Worm (Caenorhabditis elegans): ENCODE measurements around the gene gcy-15.
"Not testable (repeated sequence)": the region's sequence is repeated elsewhere in the genome, so short reads cannot be mapped to it uniquely, and the experiment has no call there.

The gcy-15 gene

DNA sequence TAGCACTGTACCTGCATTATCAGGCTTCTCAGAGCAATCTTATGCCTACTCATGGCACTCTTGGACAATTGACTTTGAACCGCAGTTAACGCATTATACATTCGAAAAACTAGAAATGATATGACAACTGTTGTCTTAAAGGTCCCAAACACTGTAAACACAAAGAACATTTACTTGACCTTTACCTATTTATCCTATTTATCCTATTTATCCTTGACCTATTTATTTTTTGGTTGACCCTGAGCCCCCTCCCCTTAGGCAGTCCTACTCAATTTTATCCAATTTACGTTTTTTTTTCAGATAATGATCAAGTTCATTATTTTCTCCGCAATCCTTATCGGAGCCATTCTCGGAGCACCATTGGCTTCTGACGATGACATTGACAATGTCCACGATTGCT, 45.3 kb downstream of the gcy-15 start, which contains the start of the genes T10D4.14 and T10D4.19:
T10D4.14 (minus strand) TSS at position 101 of the 400 bp plus-strand sequence.
T10D4.19 (plus strand) TSS at position 304 of the 400 bp plus-strand sequence.
- no peak for TF ChIP-seq fos-1 (tag; optimal IDR thresholded peaks at IDR 0.05)
- no peak for TF ChIP-seq sem-4 (tag; optimal IDR thresholded peaks at IDR 0.05)
- no peak for TF ChIP-seq sma-9 (GFP tag; optimal IDR thresholded peaks at IDR 0.05)
- no peak for TF ChIP-seq sma-9 (tag; optimal IDR thresholded peaks at IDR 0.05)
- no peak for TF ChIP-seq blmp-1 (tag; optimal IDR thresholded peaks at IDR 0.05; ENCODE audit: insufficient read depth)
- no peak for TF ChIP-seq gmeb-1 (tag; optimal IDR thresholded peaks at IDR 0.05)
- no peak for TF ChIP-seq elt-3 (tag; optimal IDR thresholded peaks at IDR 0.05)
- TF ChIP-seq aly-2 (tag; optimal IDR thresholded peaks at IDR 0.05) = no peak

DNA sequence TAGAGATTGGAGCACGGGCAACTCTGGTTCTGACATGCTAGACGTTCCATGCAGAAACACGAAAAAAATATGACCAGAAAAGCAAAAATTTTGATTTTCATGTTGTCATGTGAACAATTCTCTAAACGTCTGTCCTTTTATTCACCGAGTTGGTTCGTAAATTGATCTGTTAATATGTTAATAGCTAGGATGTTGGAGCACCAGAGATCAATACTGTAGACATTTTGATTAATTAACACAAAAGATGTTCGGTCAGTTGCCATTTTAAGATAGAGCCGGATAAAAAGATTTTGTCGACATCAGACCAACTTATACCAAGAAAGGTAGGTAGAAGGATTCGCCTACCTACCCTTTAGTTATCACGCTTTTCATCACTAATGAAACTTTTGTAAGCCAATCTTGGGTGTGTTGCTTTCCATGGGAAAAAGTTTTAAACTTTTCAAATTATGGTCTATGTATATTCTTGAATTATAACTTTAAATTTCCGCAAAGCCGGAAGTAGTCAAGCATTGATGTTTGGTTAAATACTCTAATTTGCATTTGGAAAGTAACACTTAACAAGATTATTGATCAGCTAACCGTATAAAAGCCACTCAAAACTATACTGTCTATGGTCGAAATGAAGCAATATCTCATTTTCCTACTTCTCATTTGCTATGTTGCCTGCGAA, 47.2 kb downstream of the gcy-15 start, which contains the start of the genes T10D4.11 and T10D4.1:
T10D4.11 (minus strand) TSS at position 101 of the 670 bp plus-strand sequence.
T10D4.1 (plus strand) TSS at position 620 of the 670 bp plus-strand sequence.
- no peak for TF ChIP-seq elt-3 (tag; optimal IDR thresholded peaks at IDR 0.05)
- no peak for TF ChIP-seq mab-5 (tag; optimal IDR thresholded peaks at IDR 0.05)
- TF ChIP-seq lsy-2 (tag; optimal IDR thresholded peaks at IDR 0.05) = no peak
- TF ChIP-seq nhr-23 (tag; optimal IDR thresholded peaks at IDR 0.05) = no peak
- no peak for TF ChIP-seq Y55F3AM.14 (GFP tag; optimal IDR thresholded peaks at IDR 0.05)
- TF ChIP-seq blmp-1 (tag; optimal IDR thresholded peaks at IDR 0.05; ENCODE audit: insufficient read depth) = no peak
- no peak for TF ChIP-seq sem-4 (tag; optimal IDR thresholded peaks at IDR 0.05)
- no peak for TF ChIP-seq crh-2 (tag; optimal IDR thresholded peaks at IDR 0.05)
- TF ChIP-seq ztf-11 (tag; optimal IDR thresholded peaks at IDR 0.05) = no peak
- no peak for TF ChIP-seq elt-1 (tag; optimal IDR thresholded peaks at IDR 0.05)
- no peak for TF ChIP-seq mbf-1 (tag; optimal IDR thresholded peaks at IDR 0.05)

DNA sequence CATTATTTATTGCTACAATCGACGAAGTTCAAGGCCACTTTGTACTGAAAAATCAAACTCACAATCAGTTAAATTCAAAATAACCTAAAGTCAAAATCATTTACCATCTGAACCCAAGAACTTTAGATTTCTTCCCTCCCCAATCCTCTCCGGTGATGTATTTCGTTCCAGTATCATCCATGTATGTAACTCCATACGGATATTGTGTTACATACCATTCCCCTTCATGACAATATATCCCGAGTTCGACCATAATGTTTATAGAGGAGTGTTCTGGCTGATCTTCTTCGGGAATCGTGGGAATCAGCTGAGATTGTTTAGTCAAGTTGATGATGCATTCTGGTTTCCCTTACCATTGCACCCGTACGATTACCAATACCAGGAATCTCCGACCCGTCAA, 48.5 kb downstream of the gcy-15 start:
- TF ChIP-seq ceh-82 (tag; optimal IDR thresholded peaks at IDR 0.05) (no peak), ztf-11 (tag; optimal IDR thresholded peaks at IDR 0.05) (no peak), elt-3 (tag; optimal IDR thresholded peaks at IDR 0.05) (no peak), ztf-1 (GFP tag; conservative IDR thresholded peaks at IDR 0.05) (no peak), nhr-11 (tag; optimal IDR thresholded peaks at IDR 0.05) (no peak), blmp-1 (tag; optimal IDR thresholded peaks at IDR 0.05; ENCODE audit: insufficient read depth) (no peak), elt-1 (tag; optimal IDR thresholded peaks at IDR 0.05) (no peak), snpc-4 (tag; optimal IDR thresholded peaks at IDR 0.05) (no peak), nhr-129 (tag; optimal IDR thresholded peaks at IDR 0.05) (no peak), unc-39 (tag; optimal IDR thresholded peaks at IDR 0.05) (no peak), ceh-16 (tag; optimal IDR thresholded peaks at IDR 0.05) (no peak), sem-4 (tag; optimal IDR thresholded peaks at IDR 0.05) (no peak)

DNA sequence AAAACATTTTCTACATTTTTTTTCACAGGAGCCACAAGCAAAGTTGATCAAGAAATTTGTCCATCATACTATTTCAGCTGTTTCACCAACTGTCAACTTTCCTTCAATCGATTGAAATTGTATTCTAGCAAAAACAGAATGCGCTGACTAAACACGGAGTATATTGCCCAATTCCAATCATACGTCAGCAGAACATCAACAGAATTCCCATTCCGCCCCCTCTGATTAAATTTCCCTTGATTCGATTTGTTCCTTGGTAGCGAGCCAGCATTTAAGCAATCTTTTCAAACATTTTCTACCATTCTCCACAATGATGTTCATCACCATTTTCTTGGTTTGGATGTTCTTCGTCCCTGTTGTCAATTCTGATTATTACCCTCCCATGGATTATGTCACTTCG, 51.0 kb downstream of the gcy-15 start, which contains the start of gene T10D4.15:
T10D4.15 (plus strand) TSS at position 301 of the 400 bp plus-strand sequence.
- no peak for TF ChIP-seq F13H6.1 (tag; optimal IDR thresholded peaks at IDR 0.05)
- TF ChIP-seq R02D3.7 (tag; optimal IDR thresholded peaks at IDR 0.05) = no peak

DNA sequence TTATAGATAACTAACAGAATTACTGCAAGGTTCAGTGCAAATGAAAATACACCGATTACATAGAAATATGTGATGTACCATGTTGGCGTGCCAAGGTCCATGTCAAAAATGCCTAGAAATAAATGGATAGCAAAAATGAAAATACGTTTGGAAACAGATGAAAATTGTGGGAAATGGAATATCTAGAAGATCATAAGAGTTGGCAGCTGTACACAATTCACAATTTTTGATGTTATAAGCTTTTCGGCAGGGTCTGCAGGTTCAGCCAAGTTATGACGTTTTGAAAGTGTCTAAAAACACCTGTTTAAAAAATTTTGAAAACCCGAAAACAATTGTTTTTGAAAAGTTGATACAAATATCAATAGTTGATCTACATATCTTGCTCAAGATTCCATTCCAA, 52.3 kb downstream of the gcy-15 start, which contains the start of gene sri-43:
sri-43 (minus strand) TSS at position 101 of the 400 bp plus-strand sequence.
- TF ChIP-seq ZK546.5, ceh-16, crh-2 (tag; optimal IDR thresholded peaks at IDR 0.05): not testable (repeated sequence)

DNA sequence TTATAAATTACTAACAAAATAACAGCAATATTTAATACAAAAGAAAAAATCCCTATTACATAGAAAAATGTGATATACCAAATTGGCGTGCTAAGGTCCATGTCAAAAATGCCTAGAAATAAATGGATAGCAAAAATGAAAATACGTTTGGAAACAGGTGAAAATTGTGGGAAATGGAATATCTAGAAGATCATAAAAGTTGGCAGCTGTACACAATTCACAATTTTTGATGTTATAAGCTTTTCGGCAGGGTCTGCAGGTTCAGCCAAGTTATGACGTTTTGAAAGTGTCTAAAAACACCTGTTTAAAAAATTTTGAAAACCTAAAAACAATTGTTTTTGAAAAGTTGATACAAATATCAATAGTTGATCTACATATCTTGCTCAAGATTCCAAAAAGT, 54.0 kb downstream of the gcy-15 start, which contains the start of gene sri-42:
sri-42 (minus strand) TSS at position 101 of the 400 bp plus-strand sequence.
- not testable (repeated sequence) for TF ChIP-seq F13H6.1, mdl-1, mab-5 (tag; optimal IDR thresholded peaks at IDR 0.05)
